Worm (Caenorhabditis elegans) whole organism, late embryonic: ENCODE results near the gene nhr-241.
A peak's percentile ranks its signal among the peaks of the same experiment; 100 is the strongest.

ENCODE experiments used
- F13H6.1 ChIP-seq: sonication (generic microtip); optimal IDR thresholded peaks from 2 replicates; lab custom pipeline; 2016; ENCODE audit warnings: missing genetic modification characterization, missing compliant biosample characterization
- ahr-1 ChIP-seq: sonication (generic microtip); optimal IDR thresholded peaks from 2 replicates; lab custom pipeline; 2016; ENCODE audit warnings: missing genetic modification characterization, missing compliant biosample characterization
- ceh-14 ChIP-seq: sonication (generic microtip); optimal IDR thresholded peaks from 2 replicates; lab custom pipeline; 2016; ENCODE audit warnings: missing genotype, missing genetic modification characterization, missing compliant biosample characterization
- ceh-22 ChIP-seq: sonication (generic microtip); optimal IDR thresholded peaks from 2 replicates; lab custom pipeline; 2017; ENCODE audit warnings: missing biosample characterization, missing genetic modification characterization
- ceh-30 ChIP-seq: fragments of 150-350 bp; optimal IDR thresholded peaks from 2 replicates; lab custom pipeline; 2014; ENCODE audit warnings: missing biosample characterization, missing genetic modification characterization
- ceh-45 ChIP-seq: fragments of 200-800 bp; sonication (Bioruptor generic); IDR thresholded peaks from 2 replicates; pipeline ENCODE4 v1.3.6; 2022; ENCODE audit warnings: missing genetic modification reagents, missing genetic modification characterization, missing compliant biosample characterization
- ceh-9 ChIP-seq: sonication (generic microtip); optimal IDR thresholded peaks from 2 replicates; lab custom pipeline; 2016; ENCODE audit warnings: mild to moderate bottlenecking, missing genetic modification characterization, inconsistent platforms, missing compliant biosample characterization
- dmd-4 ChIP-seq: sonication (generic microtip); optimal IDR thresholded peaks from 2 replicates; lab custom pipeline; 2016; ENCODE audit warnings: borderline replicate concordance, missing genetic modification characterization, missing compliant biosample characterization
- dve-1 ChIP-seq: sonication (generic microtip); optimal IDR thresholded peaks from 2 replicates; lab custom pipeline; 2017; ENCODE audit warnings: antibody characterized with exemption, mild to moderate bottlenecking, missing genetic modification characterization, missing compliant biosample characterization
- elt-2 ChIP-seq: sonication (generic microtip); optimal IDR thresholded peaks from 2 replicates; lab custom pipeline; 2016; ENCODE audit warnings: missing genetic modification reagents, missing genetic modification characterization, missing compliant biosample characterization
- gmeb-2 ChIP-seq: sonication (generic microtip); optimal IDR thresholded peaks from 2 replicates; lab custom pipeline; 2016; ENCODE audit warnings: missing genetic modification characterization, inconsistent platforms, missing compliant biosample characterization
- hlh-13 ChIP-seq: fragments of 200-800 bp; sonication (Bioruptor generic); optimal IDR thresholded peaks from 2 replicates; lab custom pipeline; 2018; ENCODE audit warnings: mild to moderate bottlenecking, missing genetic modification characterization, missing compliant biosample characterization
- hlh-30 ChIP-seq: sonication (generic microtip); optimal IDR thresholded peaks from 2 replicates; lab custom pipeline; 2017; ENCODE audit warnings: antibody characterized with exemption, missing genetic modification characterization, missing compliant biosample characterization; ENCODE audit not compliant: insufficient read depth
- mec-3 ChIP-seq: sonication (generic microtip); optimal IDR thresholded peaks from 2 replicates; lab custom pipeline; 2016; ENCODE audit warnings: borderline replicate concordance, missing genetic modification characterization, missing compliant biosample characterization
- nfya-1 ChIP-seq: sonication (generic microtip); optimal IDR thresholded peaks from 2 replicates; lab custom pipeline; 2017; ENCODE audit warnings: missing genetic modification characterization, mild to moderate bottlenecking, missing compliant biosample characterization, antibody characterized with exemption, moderate library complexity
- npax-4 ChIP-seq: sonication (generic microtip); optimal IDR thresholded peaks from 2 replicates; lab custom pipeline; 2016; ENCODE audit warnings: missing genetic modification characterization, missing compliant biosample characterization
- odd-2 ChIP-seq: sonication (generic microtip); optimal IDR thresholded peaks from 2 replicates; lab custom pipeline; 2017; ENCODE audit warnings: antibody characterized with exemption, mild to moderate bottlenecking, missing genetic modification characterization, missing compliant biosample characterization
- pag-3 ChIP-seq: sonication (generic microtip); optimal IDR thresholded peaks from 2 replicates; lab custom pipeline; 2016; ENCODE audit warnings: missing compliant biosample characterization, missing genetic modification characterization, borderline replicate concordance
- pha-2 ChIP-seq: sonication (generic microtip); optimal IDR thresholded peaks from 2 replicates; lab custom pipeline; 2017; ENCODE audit warnings: mild to moderate bottlenecking, missing genetic modification characterization, missing compliant biosample characterization
- pqm-1 ChIP-seq: sonication (generic microtip); optimal IDR thresholded peaks from 2 replicates; lab custom pipeline; 2016; ENCODE audit warnings: missing genetic modification characterization, missing compliant biosample characterization
- sox-2 ChIP-seq: fragments of 200-800 bp; sonication (Bioruptor generic); IDR thresholded peaks from 2 replicates; pipeline ENCODE4 v1.3.6; 2022; ENCODE audit warnings: missing genetic modification reagents, missing genetic modification characterization, missing compliant biosample characterization
- syd-9 ChIP-seq: sonication (generic microtip); optimal IDR thresholded peaks from 2 replicates; lab custom pipeline; 2016; ENCODE audit warnings: mild to moderate bottlenecking, missing genetic modification characterization, moderate library complexity, missing compliant biosample characterization
- unc-3 ChIP-seq, 2 experiments: fragments of 200-800 bp in 1 of 2; sonication (Bioruptor generic) in 1 of 2; sonication (generic microtip) in 1 of 2; conservative IDR thresholded peaks in 1 of 2; optimal IDR thresholded peaks in 1 of 2; 2 replicates each; pipeline versions ENCODE4 v1.3.6 to Lab custom; 2016 to 2022; ENCODE audit warnings: missing compliant biosample characterization in 2 of 2, missing genetic modification characterization in 2 of 2, missing genetic modification reagents in 1 of 2
- unc-55 ChIP-seq: sonication (generic microtip); optimal IDR thresholded peaks from 2 replicates; lab custom pipeline; 2017; ENCODE audit warnings: missing biosample characterization, missing genetic modification reagents, missing genetic modification characterization

The nhr-241 gene

DNA sequence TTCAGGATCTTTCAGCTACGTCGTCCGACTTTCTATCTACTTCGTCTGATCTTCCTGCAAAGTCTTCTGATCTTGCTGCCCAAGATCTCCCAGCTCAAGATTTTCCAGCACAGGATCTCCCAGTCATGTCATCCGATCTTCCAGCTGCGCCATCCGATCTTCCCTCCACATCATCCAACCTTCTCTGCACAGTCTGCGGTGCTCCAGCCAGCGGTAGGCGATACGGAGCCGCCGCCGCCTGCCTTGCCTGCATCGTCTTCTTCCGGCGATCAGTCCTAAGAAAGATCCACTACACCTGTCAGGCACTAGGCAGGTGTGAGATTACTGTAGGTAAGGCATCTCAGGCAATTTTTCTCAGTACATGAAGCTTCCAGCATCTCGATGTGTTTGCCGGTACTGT, at the start of gene nhr-241:
Gene nhr-241 (plus strand): TSS at position 126 of the 400 bp plus-strand sequence.
- TF ChIP-seq odd-2 (tag; lab: Kevin White, UChicago) = no peak
- peak; percentile 46 for TF ChIP-seq pag-3

ce11 chrV:18650043-18650442, 49.2 kb upstream of the nhr-241 start, which contains the start of gene egas-2:
Gene egas-2, plus strand, starts transcription at chrV:18650343.
- TF ChIP-seq syd-9 (tag; lab: Kevin White, UChicago) (no peak), ahr-1 (tag; lab: Kevin White, UChicago) (no peak), hlh-13 (GFP tag; lab: Kevin White, UChicago) (no peak), dmd-4 (tag; lab: Kevin White, UChicago) (no peak), hlh-30 (tag; lab: Kevin White, UChicago) (no peak), F13H6.1 (tag; lab: Kevin White, UChicago) (no peak), ceh-22 (tag; lab: Kevin White, UChicago) (no peak)

DNA sequence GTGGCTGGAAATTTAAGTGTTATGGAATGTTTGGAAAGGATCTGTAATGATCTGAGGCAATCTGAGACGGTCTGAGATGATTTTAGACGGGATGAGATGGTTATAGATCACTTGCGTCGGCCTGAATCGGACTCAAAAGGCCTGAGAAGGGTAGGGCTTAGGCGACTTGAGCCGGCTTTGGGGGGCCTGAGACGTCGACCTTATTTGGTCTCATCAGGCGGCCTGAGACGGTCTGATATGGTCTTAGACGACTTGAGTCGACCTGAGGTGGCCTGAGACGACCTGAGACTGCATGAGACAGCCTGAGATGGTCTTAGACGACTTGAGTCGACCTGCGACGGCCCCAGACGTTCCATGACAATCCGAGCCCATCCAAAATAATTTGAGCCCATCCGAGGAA, 42.9 kb upstream of the nhr-241 start:
- no peak for TF ChIP-seq gmeb-2 (tag; lab: Kevin White, UChicago)
- no peak for TF ChIP-seq syd-9 (tag; lab: Kevin White, UChicago)

ce11 chrV:18657391-18657790, 41.9 kb upstream of the nhr-241 start:
- TF ChIP-seq mec-3 (tag; lab: Kevin White, UChicago) (no peak), ceh-9 (tag; lab: Kevin White, UChicago) (no peak)

ce11 chrV:18658914-18659313, 40.3 kb upstream of the nhr-241 start:
- TF ChIP-seq ceh-14 (tag; lab: Kevin White, UChicago) (no peak), sox-2 (GFP tag; lab: Robert Waterston, UW) (no peak)

DNA sequence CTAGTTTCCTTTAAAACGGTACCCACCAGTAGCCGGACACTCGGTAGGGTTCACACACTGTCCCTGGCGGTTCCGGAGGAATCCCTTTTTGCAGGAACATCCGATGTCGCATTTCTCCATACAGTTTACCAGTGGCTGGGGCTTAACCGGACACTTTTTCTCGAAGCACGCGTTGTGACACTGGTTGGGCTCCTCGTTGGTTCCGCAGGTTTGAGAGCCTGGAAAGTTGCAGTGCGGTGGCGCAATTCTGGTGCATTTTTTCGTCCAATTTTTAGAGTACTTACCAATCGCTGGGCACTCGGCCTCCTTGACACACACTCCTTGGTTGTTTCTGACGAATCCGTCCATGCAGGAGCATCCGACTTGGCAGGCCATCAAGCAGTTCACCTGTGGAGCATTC, 36.9 kb upstream of the nhr-241 start:
- TF ChIP-seq ceh-30 (tag; lab: Kevin White, UChicago) (no peak), elt-2 (tag; lab: Kevin White, UChicago) (no peak), ceh-45 (GFP tag; lab: Robert Waterston, UW) (no peak)

- no peak for TF ChIP-seq pag-3
- TF ChIP-seq unc-55 (GFP tag; lab: Kevin White, UChicago) = no peak
- no peak for TF ChIP-seq pqm-1 (tag; lab: Kevin White, UChicago)
- no peak for TF ChIP-seq hlh-30 (tag; lab: Kevin White, UChicago)
- no peak for TF ChIP-seq unc-3 (GFP tag; conservative IDR thresholded peaks at IDR 0.05; lab: Robert Waterston, UW)
- no peak for TF ChIP-seq unc-3 (tag; optimal IDR thresholded peaks at IDR 0.05; lab: Kevin White, UChicago)
- TF ChIP-seq odd-2 (tag; lab: Kevin White, UChicago) = no peak
- no peak for TF ChIP-seq dmd-4 (tag; lab: Kevin White, UChicago)
- no peak for TF ChIP-seq npax-4 (tag; lab: Kevin White, UChicago)
Measured at ce11 chrV:18664026-18664425, 35.2 kb upstream of the nhr-241 start, which contains the start of gene Y69H2.3. Gene Y69H2.3, minus strand, starts transcription at chrV:18664126.

DNA sequence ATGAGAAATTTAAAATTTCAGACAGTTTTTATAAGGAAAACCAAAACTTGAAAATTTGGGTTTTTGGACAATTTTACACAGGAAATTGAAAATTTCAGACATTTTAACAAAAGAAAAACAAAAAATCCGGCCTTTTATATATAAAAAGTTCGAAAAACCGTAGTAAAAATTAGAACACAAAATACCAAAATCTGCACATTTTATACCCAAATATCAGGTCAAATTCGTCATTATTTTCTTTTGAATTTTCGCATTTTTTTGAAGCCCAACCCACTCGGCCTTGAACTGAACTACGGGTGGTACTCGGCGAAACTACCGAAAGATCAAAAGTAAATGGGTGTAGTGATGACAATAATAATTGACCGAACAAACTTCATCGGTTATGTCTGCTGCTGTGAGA, 32.1 kb upstream of the nhr-241 start:
- no peak for TF ChIP-seq pha-2
- no peak for TF ChIP-seq dve-1
- TF ChIP-seq dmd-4 (tag; lab: Kevin White, UChicago) = no peak
- no peak for TF ChIP-seq nfya-1 (tag; lab: Kevin White, UChicago)
